Worm (Caenorhabditis elegans) whole organism, L1 larva: ENCODE results near the gene R02F11.11.
A peak's percentile ranks its signal among the peaks of the same experiment; 100 is the strongest.

Experiments
- C04F5.9 ChIP-seq: sonication (generic microtip); optimal IDR thresholded peaks from 2 replicates; lab custom pipeline; 2016; ENCODE audit warnings: missing genetic modification characterization, missing compliant biosample characterization
- C16A3.4 ChIP-seq: fragments of 150-350 bp; optimal IDR thresholded peaks from 2 replicates; lab custom pipeline; 2014; ENCODE audit warnings: missing biosample characterization, missing genetic modification characterization
- C34B4.2 ChIP-seq: sonication (generic microtip); optimal IDR thresholded peaks from 2 replicates; lab custom pipeline; 2017; ENCODE audit warnings: mild to moderate bottlenecking, missing genetic modification characterization, missing compliant biosample characterization
- F16B12.6 ChIP-seq: fragments of 150-350 bp; optimal IDR thresholded peaks from 2 replicates; lab custom pipeline; 2014; ENCODE audit warnings: missing biosample characterization, missing genetic modification characterization
- aha-1 ChIP-seq: fragments of 150-350 bp; optimal IDR thresholded peaks from 2 replicates; lab custom pipeline; 2014; ENCODE audit warnings: missing biosample characterization, missing genetic modification characterization
- aly-2 ChIP-seq: fragments of 150-350 bp; optimal IDR thresholded peaks from 2 replicates; lab custom pipeline; 2014; ENCODE audit warnings: missing biosample characterization, missing genetic modification characterization
- blmp-1 ChIP-seq: fragments of 150-350 bp; optimal IDR thresholded peaks from 2 replicates; lab custom pipeline; 2014; ENCODE audit warnings: missing biosample characterization, missing genetic modification characterization
- ceh-63 ChIP-seq: fragments of 200-800 bp; sonication (Bioruptor generic); optimal IDR thresholded peaks from 2 replicates; lab custom pipeline; 2018; ENCODE audit warnings: mild to moderate bottlenecking, missing genetic modification characterization, missing compliant biosample characterization
- ceh-8 ChIP-seq: fragments of 200-800 bp; sonication (Bioruptor generic); optimal IDR thresholded peaks from 2 replicates; lab custom pipeline; 2018; ENCODE audit warnings: mild to moderate bottlenecking, missing genetic modification characterization, moderate library complexity, missing compliant biosample characterization
- ceh-82 ChIP-seq, 3 experiments: fragments of 150-350 bp in 1 of 3; sonication (generic microtip) in 2 of 3; optimal IDR thresholded peaks; 2 replicates each; lab custom pipeline; 2014 to 2017; ENCODE audit warnings: missing biosample characterization in 3 of 3, missing genetic modification characterization in 3 of 3
- ceh-88 ChIP-seq: fragments of 200-800 bp; sonication (Bioruptor generic); IDR thresholded peaks from 2 replicates; pipeline ENCODE4 v1.3.6; 2022; ENCODE audit warnings: missing genetic modification characterization, missing compliant biosample characterization
- ceh-90 ChIP-seq: sonication (generic microtip); optimal IDR thresholded peaks from 2 replicates; lab custom pipeline; 2016; ENCODE audit warnings: missing genetic modification characterization, missing compliant biosample characterization
- dpl-1 ChIP-seq, 3 experiments: fragments of 150-350 bp in 2 of 3; sonication (generic microtip) in 1 of 3; optimal IDR thresholded peaks; 2 replicates each; lab custom pipeline; 2014 to 2017; ENCODE audit warnings: missing biosample characterization in 3 of 3, missing genetic modification characterization in 3 of 3, missing genetic modification reagents in 3 of 3
- dsc-1 ChIP-seq: sonication (generic microtip); optimal IDR thresholded peaks from 2 replicates; lab custom pipeline; 2016; ENCODE audit warnings: mild to moderate bottlenecking, missing genetic modification characterization, missing compliant biosample characterization
- egl-13 ChIP-seq: sonication (generic microtip); optimal IDR thresholded peaks from 2 replicates; lab custom pipeline; 2016; ENCODE audit warnings: missing genotype, missing genetic modification reagents, missing genetic modification characterization, missing compliant biosample characterization
- egl-27 ChIP-seq, 2 experiments: fragments of 150-350 bp in 1 of 2; sonication (generic microtip); optimal IDR thresholded peaks; 3 replicates each; lab custom pipeline; 2017 to 2018; ENCODE audit warnings: missing biosample characterization in 2 of 2, missing genetic modification characterization in 2 of 2, missing genetic modification reagents in 2 of 2
- elt-2 ChIP-seq: sonication (generic microtip); optimal IDR thresholded peaks from 2 replicates; lab custom pipeline; 2016; ENCODE audit warnings: missing genetic modification characterization, mild to moderate bottlenecking, inconsistent platforms, missing compliant biosample characterization, missing genetic modification reagents
- fkh-10 ChIP-seq: sonication (generic microtip); optimal IDR thresholded peaks from 2 replicates; lab custom pipeline; 2017; ENCODE audit warnings: missing biosample characterization, missing genetic modification reagents, missing genetic modification characterization
- fkh-8 ChIP-seq: sonication (generic microtip); optimal IDR thresholded peaks from 2 replicates; lab custom pipeline; 2016; ENCODE audit warnings: mild to moderate bottlenecking, missing genetic modification characterization, missing compliant biosample characterization
- fos-1 ChIP-seq: fragments of 150-350 bp; optimal IDR thresholded peaks from 2 replicates; lab custom pipeline; 2014; ENCODE audit warnings: missing biosample characterization, missing genetic modification characterization
- grh-1 ChIP-seq: fragments of 200-800 bp; sonication (Bioruptor generic); IDR thresholded peaks from 2 replicates; pipeline ENCODE4 v1.3.6; 2022; ENCODE audit warnings: missing genetic modification reagents, missing genetic modification characterization, missing compliant biosample characterization
- irx-1 ChIP-seq: sonication (generic microtip); optimal IDR thresholded peaks from 2 replicates; lab custom pipeline; 2016; ENCODE audit warnings: missing genetic modification characterization, missing compliant biosample characterization
- jun-1 ChIP-seq: fragments of 150-350 bp; optimal IDR thresholded peaks from 2 replicates; lab custom pipeline; 2014; ENCODE audit warnings: missing biosample characterization, missing genetic modification reagents, missing genetic modification characterization
- lin-13 ChIP-seq: fragments of 150-350 bp; optimal IDR thresholded peaks from 2 replicates; lab custom pipeline; 2014; ENCODE audit warnings: missing biosample characterization, missing genetic modification reagents, missing genetic modification characterization
- lin-14 ChIP-seq: fragments of 200-800 bp; sonication (Bioruptor generic); optimal IDR thresholded peaks from 2 replicates; lab custom pipeline; 2018; ENCODE audit warnings: mild to moderate bottlenecking, missing genetic modification characterization, moderate library complexity, missing compliant biosample characterization
- lin-35 ChIP-seq, 2 experiments: fragments of 150-350 bp; optimal IDR thresholded peaks; 2 replicates each; lab custom pipeline; 2014; ENCODE audit warnings: missing biosample characterization in 2 of 2, missing genetic modification characterization in 2 of 2, missing genetic modification reagents in 2 of 2
- lin-39 ChIP-seq: fragments of 150-350 bp; optimal IDR thresholded peaks from 2 replicates; lab custom pipeline; 2014; ENCODE audit warnings: missing biosample characterization, missing genetic modification reagents, missing genetic modification characterization
- lir-3 ChIP-seq: sonication (generic microtip); optimal IDR thresholded peaks from 2 replicates; lab custom pipeline; 2016; ENCODE audit warnings: mild to moderate bottlenecking, missing genetic modification characterization, moderate library complexity, missing compliant biosample characterization; ENCODE audit not compliant: poor library complexity
- mab-9 ChIP-seq: fragments of 200-800 bp; sonication (Bioruptor generic); IDR thresholded peaks from 2 replicates; pipeline ENCODE4 v1.3.6; 2022; ENCODE audit warnings: missing genetic modification reagents, missing genetic modification characterization, missing compliant biosample characterization
- mep-1 ChIP-seq: fragments of 150-350 bp; optimal IDR thresholded peaks from 2 replicates; lab custom pipeline; 2014; ENCODE audit warnings: missing biosample characterization, missing genetic modification characterization
- nhr-19 ChIP-seq: fragments of 200-800 bp; sonication (Bioruptor generic); conservative IDR thresholded peaks from 2 replicates; pipeline ENCODE4 v1.3.6; 2022; ENCODE audit warnings: missing genetic modification characterization, missing compliant biosample characterization
- nhr-20 ChIP-seq: sonication (generic microtip); optimal IDR thresholded peaks from 2 replicates; lab custom pipeline; 2016; ENCODE audit warnings: mild to moderate bottlenecking, missing genetic modification characterization, missing compliant biosample characterization
- nhr-237 ChIP-seq: fragments of 150-350 bp; optimal IDR thresholded peaks from 2 replicates; lab custom pipeline; 2014; ENCODE audit warnings: missing biosample characterization, missing genetic modification characterization
- nhr-28 ChIP-seq: fragments of 150-350 bp; optimal IDR thresholded peaks from 2 replicates; lab custom pipeline; 2014; ENCODE audit warnings: missing biosample characterization, missing genetic modification characterization
- nhr-71 ChIP-seq: sonication (generic microtip); optimal IDR thresholded peaks from 2 replicates; lab custom pipeline; 2016; ENCODE audit warnings: mild to moderate bottlenecking, missing genetic modification characterization, moderate library complexity, missing compliant biosample characterization
- pax-3 ChIP-seq: fragments of 200-800 bp; sonication (Bioruptor generic); optimal IDR thresholded peaks from 2 replicates; lab custom pipeline; 2018; ENCODE audit warnings: mild to moderate bottlenecking, missing genetic modification characterization, moderate library complexity, missing compliant biosample characterization
- pqm-1 ChIP-seq: sonication (generic microtip); optimal IDR thresholded peaks from 3 replicates; lab custom pipeline; 2017; ENCODE audit warnings: missing biosample characterization, missing genetic modification characterization
- rnt-1 ChIP-seq: sonication (generic microtip); optimal IDR thresholded peaks from 2 replicates; lab custom pipeline; 2016; ENCODE audit warnings: mild to moderate bottlenecking, missing genetic modification characterization, moderate library complexity, missing compliant biosample characterization
- skn-1 ChIP-seq: fragments of 150-350 bp; optimal IDR thresholded peaks from 2 replicates; lab custom pipeline; 2014; ENCODE audit warnings: missing biosample characterization, missing genetic modification characterization
- snpc-4 ChIP-seq: fragments of 150-350 bp; optimal IDR thresholded peaks from 2 replicates; lab custom pipeline; 2014; ENCODE audit warnings: missing biosample characterization, missing genetic modification characterization
- snu-23 ChIP-seq: sonication (generic microtip); optimal IDR thresholded peaks from 2 replicates; lab custom pipeline; 2016; ENCODE audit warnings: missing genetic modification characterization, missing compliant biosample characterization
- sup-37 ChIP-seq: fragments of 200-800 bp; sonication (Bioruptor generic); optimal IDR thresholded peaks from 2 replicates; lab custom pipeline; 2018; ENCODE audit warnings: mild to moderate bottlenecking, missing genetic modification characterization, missing compliant biosample characterization
- tlp-1 ChIP-seq: fragments of 150-350 bp; optimal IDR thresholded peaks from 2 replicates; lab custom pipeline; 2014; ENCODE audit warnings: missing biosample characterization, missing genetic modification characterization
- unc-30 ChIP-seq: sonication (generic microtip); optimal IDR thresholded peaks from 2 replicates; lab custom pipeline; 2017; ENCODE audit warnings: missing biosample characterization, missing genetic modification characterization
- unc-86 ChIP-seq: sonication (generic microtip); optimal IDR thresholded peaks from 2 replicates; lab custom pipeline; 2016; ENCODE audit warnings: missing genetic modification characterization, missing compliant biosample characterization
- vab-15 ChIP-seq: sonication (generic microtip); optimal IDR thresholded peaks from 2 replicates; lab custom pipeline; 2017; ENCODE audit warnings: missing genotype, mild to moderate bottlenecking, missing genetic modification characterization, missing compliant biosample characterization
- xbp-1 ChIP-seq: sonication (generic microtip); optimal IDR thresholded peaks from 2 replicates; lab custom pipeline; 2016; ENCODE audit warnings: missing genetic modification characterization, missing compliant biosample characterization
- zag-1 ChIP-seq: fragments of 150-350 bp; optimal IDR thresholded peaks from 2 replicates; lab custom pipeline; 2014; ENCODE audit warnings: missing biosample characterization, missing genetic modification characterization
- ztf-11 ChIP-seq, 2 experiments: sonication (generic microtip); optimal IDR thresholded peaks; 2 replicates each; lab custom pipeline; 2016 to 2017; ENCODE audit warnings: missing genetic modification characterization in 2 of 2, missing biosample characterization in 1 of 2, missing compliant biosample characterization in 1 of 2

R02F11.11 gene

ce11 chrV:4823683-4824391, 32.2 kb downstream of the R02F11.11 start (continued):
- peak; percentile 82 for TF ChIP-seq aly-2 (tag; lab: Kevin White, UChicago)
- no peak for TF ChIP-seq pqm-1 (tag; lab: Kevin White, UChicago)
- TF ChIP-seq ceh-63 (GFP tag; lab: Kevin White, UChicago) = peak; percentile 2
- peak; percentile 30 for TF ChIP-seq elt-2
- TF ChIP-seq skn-1 = peak; percentile 19
- peak in 1 of 2 experiments; percentile 10 for TF ChIP-seq lin-35 (GFP tag; optimal IDR thresholded peaks at IDR 0.05; lab: Kevin White, UChicago)
- peak; percentile 13 for TF ChIP-seq lin-13 (GFP tag; lab: Kevin White, UChicago)
- no peak for TF ChIP-seq C34B4.2 (tag; lab: Kevin White, UChicago)
- TF ChIP-seq snpc-4 = no peak
- TF ChIP-seq fos-1 = no peak

DNA sequence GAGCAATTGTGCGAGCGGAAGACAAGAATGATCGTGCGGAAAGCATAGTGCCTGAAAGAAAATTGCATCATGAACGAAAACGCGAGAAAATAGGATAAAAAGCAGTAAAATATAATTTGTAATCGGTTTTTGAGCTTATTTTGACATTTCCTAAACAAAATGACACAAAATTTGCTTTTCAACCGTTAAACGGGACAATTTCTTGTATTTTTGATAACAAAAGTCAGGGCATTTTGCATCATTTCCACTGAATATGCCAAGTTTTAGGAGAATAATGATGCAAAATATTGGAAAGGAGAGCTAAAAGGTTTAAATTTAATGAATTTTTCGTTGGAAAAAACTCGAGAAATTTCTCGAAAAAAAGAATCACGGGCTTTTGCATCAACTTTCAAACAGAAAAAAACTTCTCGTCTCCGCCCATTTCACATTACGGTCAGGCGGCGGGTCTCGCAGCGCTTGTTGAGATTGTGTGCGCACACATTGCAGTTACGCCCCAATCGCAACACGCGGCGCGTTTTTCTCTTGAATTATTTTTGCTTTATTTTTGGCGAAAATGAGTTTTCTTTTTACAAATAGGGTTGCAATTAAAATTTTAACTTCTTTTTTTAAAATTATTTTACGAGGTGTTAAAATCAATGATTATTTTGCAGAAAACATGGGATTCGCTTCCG, 35.2 kb downstream of the R02F11.11 start, which contains the start of the genes hsp-6 and C37H5.5:
Gene hsp-6 (minus strand): TSS at position 51 of the 671 bp plus-strand sequence.
Gene C37H5.5 (plus strand): TSS at position 651 of the 671 bp plus-strand sequence.
- TF ChIP-seq C04F5.9 (tag; lab: Kevin White, UChicago) (no peak), skn-1 (peak; percentile 92), ceh-88 (GFP tag; lab: Robert Waterston, UW) (no peak), blmp-1 (no peak), sup-37 (GFP tag; lab: Kevin White, UChicago) (no peak), C16A3.4 (peak; percentile 87), mep-1 (tag; lab: Kevin White, UChicago) (peak; percentile 83), nhr-19 (GFP tag; lab: Robert Waterston, UW) (peak; percentile 75), snu-23 (peak; percentile 92), lir-3 (no peak), xbp-1 (tag; lab: Kevin White, UChicago) (peak; percentile 72), egl-27 (tag; optimal IDR thresholded peaks at IDR 0.05; lab: Kevin White, UChicago) (no peak), jun-1 (tag; lab: Kevin White, UChicago) (peak; percentile 27), ceh-90 (no peak), F16B12.6 (tag; lab: Kevin White, UChicago) (peak; percentile 21), unc-86 (tag; lab: Kevin White, UChicago) (peak; percentile 67), grh-1 (GFP tag; lab: Robert Waterston, UW) (peak; percentile 69), nhr-71 (tag; lab: Kevin White, UChicago) (peak; percentile 91), ceh-8 (no peak), pax-3 (peak; percentile 56), ztf-11 (tag; optimal IDR thresholded peaks at IDR 0.05; lab: Kevin White, UChicago) (no peak), vab-15 (no peak), unc-30 (tag; lab: Kevin White, UChicago) (no peak), lin-39 (tag; lab: Kevin White, UChicago) (peak; percentile 20), nhr-20 (tag; lab: Kevin White, UChicago) (peak; percentile 88), mab-9 (GFP tag; lab: Robert Waterston, UW) (peak; percentile 18; the same call in 1 of the 2 replicates), zag-1 (tag; lab: Kevin White, UChicago) (no peak), fkh-8 (tag; lab: Kevin White, UChicago) (peak; percentile 78), irx-1 (tag; lab: Kevin White, UChicago) (peak; percentile 55), egl-13 (tag; lab: Kevin White, UChicago) (peak; percentile 53), tlp-1 (tag; lab: Kevin White, UChicago) (no peak), fkh-10 (no peak), aha-1 (no peak), nhr-237 (tag; lab: Kevin White, UChicago) (peak; percentile 25), dsc-1 (tag; lab: Kevin White, UChicago) (peak; percentile 42), nhr-28 (tag; lab: Kevin White, UChicago) (no peak), pqm-1 (tag; lab: Kevin White, UChicago) (no peak), dpl-1 (GFP tag; optimal IDR thresholded peaks at IDR 0.05; lab: Kevin White, UChicago) (peak; percentile 59 to 77 (median 74)), lin-14 (GFP tag; lab: Kevin White, UChicago) (no peak), snpc-4 (peak; percentile 72), ceh-82 (tag; optimal IDR thresholded peaks at IDR 0.05; lab: Kevin White, UChicago) (peak; percentile 36 to 89 (median 51)), rnt-1 (tag; lab: Kevin White, UChicago) (peak; percentile 84)
